Worm (Caenorhabditis elegans): Measurements from ENCODE around the gene EEED8.18.

The EEED8.18 gene

DNA sequence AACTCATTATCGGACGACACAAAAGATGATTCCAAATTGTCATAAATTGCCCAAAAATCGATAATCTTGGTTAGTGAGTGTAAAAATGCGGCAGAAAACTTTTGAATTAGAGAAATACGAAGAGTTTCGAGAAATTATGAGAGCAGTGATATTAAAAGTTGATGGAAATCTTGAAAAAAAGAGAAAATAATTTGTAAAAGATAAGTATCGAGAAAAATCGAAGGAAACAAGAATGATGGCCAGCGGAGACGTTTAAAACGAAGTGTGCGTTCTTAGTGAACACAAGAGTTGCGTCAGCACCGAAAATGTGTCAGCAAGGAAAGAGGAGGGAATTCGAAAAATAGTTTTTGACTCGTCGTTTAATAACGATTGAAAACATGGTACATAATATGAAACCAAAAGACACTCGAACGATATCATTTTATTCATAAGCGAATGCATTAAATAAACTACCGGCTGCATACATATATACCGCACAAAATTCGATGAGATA is 22.5 kb downstream of the EEED8.18 start, which contains the start of gene ndx-6:
TSS of gene ndx-6 (minus strand) at position 51 of the 493 bp plus-strand sequence.
- no peak for TF ChIP-seq K02D7.2 (tag; optimal IDR thresholded peaks at IDR 0.05)
- TF ChIP-seq ztf-16 (tag; optimal IDR thresholded peaks at IDR 0.05), result no peak
- TF ChIP-seq unc-42 (tag; optimal IDR thresholded peaks at IDR 0.05), result peak; percentile 44
- TF ChIP-seq pqm-1 (tag; optimal IDR thresholded peaks at IDR 0.05), result no peak
- peak; percentile 60 for TF ChIP-seq ceh-18 (tag; optimal IDR thresholded peaks at IDR 0.05)
- TF ChIP-seq ttx-3 (tag; optimal IDR thresholded peaks at IDR 0.05), result peak; percentile 19
- peak; percentile 78 for TF ChIP-seq ceh-31 (tag; optimal IDR thresholded peaks at IDR 0.05)
- TF ChIP-seq hlh-8 (tag; optimal IDR thresholded peaks at IDR 0.05), result peak; percentile 10
- TF ChIP-seq C38D4.7 (GFP tag; optimal IDR thresholded peaks at IDR 0.05), result peak; percentile 16
- peak; percentile 91 for TF ChIP-seq elt-2 (tag; optimal IDR thresholded peaks at IDR 0.05)
- TF ChIP-seq ceh-34 (tag; optimal IDR thresholded peaks at IDR 0.05), result peak; percentile 56
- TF ChIP-seq unc-86 (tag; optimal IDR thresholded peaks at IDR 0.05), result peak; percentile 43
- no peak for TF ChIP-seq syd-9 (tag; optimal IDR thresholded peaks at IDR 0.05)
- peak; percentile 43 for TF ChIP-seq rnt-1 (tag; optimal IDR thresholded peaks at IDR 0.05)
- TF ChIP-seq ceh-48 (tag; optimal IDR thresholded peaks at IDR 0.05), result peak; percentile 46
- no peak for TF ChIP-seq Y22D7AL.16 (tag; optimal IDR thresholded peaks at IDR 0.05)
- TF ChIP-seq ets-4 (tag; optimal IDR thresholded peaks at IDR 0.05), result peak; percentile 16
- TF ChIP-seq pat-9 (tag; optimal IDR thresholded peaks at IDR 0.05), result peak; percentile 42
- TF ChIP-seq lin-11 (tag; optimal IDR thresholded peaks at IDR 0.05), result no peak
- peak; percentile 71 for TF ChIP-seq tbx-2 (tag; optimal IDR thresholded peaks at IDR 0.05)
- peak; percentile 44 for TF ChIP-seq fkh-6 (tag; optimal IDR thresholded peaks at IDR 0.05)
- peak; percentile 14 for TF ChIP-seq C08G9.2 (tag; optimal IDR thresholded peaks at IDR 0.05)
- TF ChIP-seq T23F11.4 (GFP tag; optimal IDR thresholded peaks at IDR 0.05), result no peak
- no peak for TF ChIP-seq hlh-13 (GFP tag; optimal IDR thresholded peaks at IDR 0.05)
- TF ChIP-seq unc-3 (GFP tag; conservative IDR thresholded peaks at IDR 0.05), result no peak
- peak; percentile 58 for TF ChIP-seq unc-3 (tag; optimal IDR thresholded peaks at IDR 0.05)
- no peak for TF ChIP-seq ceh-24 (tag; optimal IDR thresholded peaks at IDR 0.05)
- TF ChIP-seq pag-3 (tag; optimal IDR thresholded peaks at IDR 0.05; ENCODE audit: borderline replicate concordance), result no peak
- TF ChIP-seq ceh-19 (GFP tag; optimal IDR thresholded peaks at IDR 0.05), result peak; percentile 53
- TF ChIP-seq sdc-2 (tag; optimal IDR thresholded peaks at IDR 0.05), result peak; percentile 11
- TF ChIP-seq zip-5 (tag; optimal IDR thresholded peaks at IDR 0.05), result no peak
- no peak for TF ChIP-seq mec-3 (tag; optimal IDR thresholded peaks at IDR 0.05; ENCODE audit: borderline replicate concordance)
- no peak for TF ChIP-seq K09A11.1 (tag; optimal IDR thresholded peaks at IDR 0.05; ENCODE audit: insufficient read depth)
- peak; percentile 40 for TF ChIP-seq dve-1 (tag; optimal IDR thresholded peaks at IDR 0.05)
- no peak for TF ChIP-seq sox-4 (tag; optimal IDR thresholded peaks at IDR 0.05)
- TF ChIP-seq npax-4 (tag; optimal IDR thresholded peaks at IDR 0.05), result no peak
- TF ChIP-seq nfya-1 (tag; optimal IDR thresholded peaks at IDR 0.05), result peak; percentile 70
- no peak for TF ChIP-seq hlh-15 (tag; optimal IDR thresholded peaks at IDR 0.05)
- TF ChIP-seq pha-4 (tag; optimal IDR thresholded peaks at IDR 0.05), result no peak
- peak; percentile 55 for TF ChIP-seq ref-2 (tag; optimal IDR thresholded peaks at IDR 0.05)
- TF ChIP-seq fkh-10 (GFP tag; optimal IDR thresholded peaks at IDR 0.05), result no peak
- TF ChIP-seq nhr-232 (tag; optimal IDR thresholded peaks at IDR 0.05), result no peak

DNA sequence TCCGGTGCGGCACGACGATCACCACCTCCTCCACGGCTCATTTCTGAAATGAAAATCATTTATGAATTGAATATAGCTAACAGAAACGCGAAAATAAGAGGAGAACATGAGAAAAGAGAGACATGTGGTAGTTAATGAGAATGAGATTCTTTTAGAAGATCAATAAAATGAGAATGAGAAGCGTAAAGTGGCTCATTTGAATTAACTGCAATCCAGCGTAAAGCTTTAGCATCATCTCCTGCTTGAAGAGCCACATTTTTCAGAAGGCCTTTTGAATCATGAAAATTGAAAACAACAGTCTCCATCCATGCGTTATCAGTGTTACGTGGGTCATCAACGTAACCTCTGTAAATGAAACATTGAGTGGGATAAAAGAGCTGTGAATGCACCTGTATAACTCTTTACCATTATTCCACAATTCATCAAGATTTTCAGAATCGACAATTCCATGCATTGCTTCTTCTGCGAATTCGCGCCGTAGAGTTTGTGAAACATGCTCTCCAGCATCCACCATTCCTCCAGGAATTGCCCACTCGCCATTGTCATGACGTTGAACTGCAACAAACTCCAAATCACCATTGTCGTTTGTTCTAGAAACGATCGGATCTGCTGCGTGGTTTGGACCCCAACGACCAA is 23.5 kb downstream of the EEED8.18 start, which contains the start of gene rsp-4:
TSS of gene rsp-4 (minus strand) at position 51 of the 636 bp plus-strand sequence.
- no peak for TF ChIP-seq ceh-30 (tag; optimal IDR thresholded peaks at IDR 0.05)
- no peak for TF ChIP-seq pha-2 (tag; optimal IDR thresholded peaks at IDR 0.05)
- TF ChIP-seq ceh-34 (tag; optimal IDR thresholded peaks at IDR 0.05), result no peak
- TF ChIP-seq T23F11.4 (GFP tag; optimal IDR thresholded peaks at IDR 0.05), result no peak
- no peak for TF ChIP-seq ttx-3 (tag; optimal IDR thresholded peaks at IDR 0.05)
- no peak for TF ChIP-seq unc-86 (tag; optimal IDR thresholded peaks at IDR 0.05)
- no peak for TF ChIP-seq sox-2 (GFP tag; IDR thresholded peaks at IDR 0.05)
- no peak for TF ChIP-seq ceh-6 (GFP tag; optimal IDR thresholded peaks at IDR 0.05)
- no peak for TF ChIP-seq lin-11 (tag; optimal IDR thresholded peaks at IDR 0.05)
